Fruit fly (Drosophila melanogaster) whole organism, embryonic: Measurements from ENCODE around the gene CG17646.
A peak's percentile ranks its signal among the peaks of the same experiment; 100 is the strongest.

Source experiments
- Aef1 ChIP-seq: fragments of 200-800 bp; sonication (Bioruptor generic); IDR thresholded peaks from 3 replicates; pipeline ENCODE4 v1.3.6; 2022; ENCODE audit warnings: missing biosample characterization, missing genetic modification characterization
- B-H2 ChIP-seq: fragments of 200-800 bp; sonication (Bioruptor generic); optimal IDR thresholded peaks from 2 replicates; lab custom pipeline; 2018; ENCODE audit warnings: missing biosample characterization, mild to moderate bottlenecking, missing genetic modification characterization
- Blimp-1 ChIP-seq: fragments of 200-800 bp; sonication (Bioruptor generic); optimal IDR thresholded peaks from 3 replicates; lab custom pipeline; 2018; ENCODE audit warnings: missing biosample characterization, missing genetic modification characterization, mild to moderate bottlenecking, moderate library complexity, missing genetic modification reagents
- CG10979 ChIP-seq: fragments of 200-800 bp; sonication (Bioruptor generic); optimal IDR thresholded peaks from 2 replicates; lab custom pipeline; 2018; ENCODE audit warnings: missing biosample characterization, mild to moderate bottlenecking, missing genetic modification characterization, moderate library complexity
- CG11504 ChIP-seq: fragments of 200-800 bp; sonication (Bioruptor generic); optimal IDR thresholded peaks from 3 replicates; lab custom pipeline; 2019; ENCODE audit warnings: missing biosample characterization, mild to moderate bottlenecking, missing genetic modification characterization, moderate library complexity
- CG11560 ChIP-seq: fragments of 200-800 bp; sonication (Bioruptor generic); IDR thresholded peaks from 3 replicates; pipeline ENCODE4 v1.3.6; 2022; ENCODE audit warnings: missing biosample characterization, missing genetic modification characterization
- CG11696 ChIP-seq: fragments of 200-800 bp; sonication (Bioruptor generic); IDR thresholded peaks from 2 replicates; pipeline ENCODE4 v1.3.6; 2022; ENCODE audit warnings: missing biosample characterization, missing genetic modification characterization
- CG12236 ChIP-seq: fragments of 200-800 bp; sonication (Bioruptor generic); optimal IDR thresholded peaks from 2 replicates; lab custom pipeline; 2016; ENCODE audit warnings: missing biosample characterization, missing genetic modification characterization
- CG12299 ChIP-seq: fragments of 200-800 bp; sonication (Bioruptor generic); optimal IDR thresholded peaks from 2 replicates; lab custom pipeline; 2018; ENCODE audit warnings: missing biosample characterization, mild to moderate bottlenecking, missing genetic modification characterization
- CG13123 ChIP-seq: fragments of 200-800 bp; sonication (Bioruptor generic); optimal IDR thresholded peaks from 2 replicates; lab custom pipeline; 2016; ENCODE audit warnings: missing biosample characterization, missing genetic modification characterization
- CG13624 ChIP-seq: fragments of 200-800 bp; sonication (Bioruptor generic); optimal IDR thresholded peaks from 2 replicates; lab custom pipeline; 2016; ENCODE audit warnings: missing biosample characterization, missing genetic modification characterization
- CG17361 ChIP-seq: fragments of 200-800 bp; sonication (Bioruptor generic); IDR thresholded peaks from 3 replicates; pipeline ENCODE4 v1.3.6; 2022; ENCODE audit warnings: missing biosample characterization, missing genetic modification characterization
- CG17912 ChIP-seq: fragments of 200-800 bp; sonication (Bioruptor generic); optimal IDR thresholded peaks from 2 replicates; lab custom pipeline; 2018; ENCODE audit warnings: missing biosample characterization, mild to moderate bottlenecking, missing genetic modification characterization
- CG2120 ChIP-seq: fragments of 200-800 bp; sonication (Bioruptor generic); optimal IDR thresholded peaks from 3 replicates; lab custom pipeline; 2016; ENCODE audit warnings: missing biosample characterization, missing genetic modification characterization
- CG30403 ChIP-seq: fragments of 200-800 bp; sonication (Bioruptor generic); optimal IDR thresholded peaks from 3 replicates; lab custom pipeline; 2016; ENCODE audit warnings: missing biosample characterization, missing genetic modification characterization
- CG31388 ChIP-seq: fragments of 200-800 bp; sonication (Bioruptor generic); optimal IDR thresholded peaks from 2 replicates; lab custom pipeline; 2016; ENCODE audit warnings: missing biosample characterization, missing genetic modification characterization
- CG32772 ChIP-seq: fragments of 200-800 bp; sonication (Bioruptor generic); IDR thresholded peaks from 2 replicates; pipeline ENCODE4 v1.3.6; 2022; ENCODE audit warnings: missing biosample characterization, missing genetic modification characterization
- CG3281 ChIP-seq: fragments of 200-800 bp; sonication (Bioruptor generic); optimal IDR thresholded peaks from 3 replicates; lab custom pipeline; 2017; ENCODE audit warnings: missing biosample characterization, mild to moderate bottlenecking, missing genetic modification characterization
- CG33213 ChIP-seq: fragments of 200-800 bp; sonication (Bioruptor generic); optimal IDR thresholded peaks from 3 replicates; lab custom pipeline; 2016; ENCODE audit warnings: missing biosample characterization, missing genetic modification characterization
- CG4282 ChIP-seq: fragments of 200-800 bp; sonication (Bioruptor generic); optimal IDR thresholded peaks from 2 replicates; lab custom pipeline; 2016; ENCODE audit warnings: missing biosample characterization, missing genetic modification characterization
- CG6689 ChIP-seq: fragments of 200-800 bp; sonication (Bioruptor generic); IDR thresholded peaks from 2 replicates; pipeline ENCODE4 v1.3.6; 2022; ENCODE audit warnings: missing biosample characterization, missing genetic modification characterization
- CG8359 ChIP-seq: fragments of 200-800 bp; sonication (Bioruptor generic); optimal IDR thresholded peaks from 2 replicates; lab custom pipeline; 2017; ENCODE audit warnings: missing biosample characterization, mild to moderate bottlenecking, missing genetic modification characterization, borderline replicate concordance
- CG8765 ChIP-seq: fragments of 200-800 bp; sonication (Bioruptor generic); IDR thresholded peaks from 2 replicates; pipeline ENCODE4 v1.3.6; 2022; ENCODE audit warnings: missing biosample characterization, missing genetic modification characterization
- D ChIP-seq, 2 experiments: fragments of 200-800 bp in 1 of 2; fragments of >200 bp in 1 of 2; sonication (Bioruptor generic) in 1 of 2; optimal IDR thresholded peaks; 2 replicates in 1 of 2; 3 replicates in 1 of 2; lab custom pipeline; 2017; ENCODE audit warnings: mild to moderate bottlenecking in 1 of 2, missing biosample characterization in 1 of 2, missing genetic modification characterization in 1 of 2, missing genetic modification reagents in 1 of 2
- Dll ChIP-seq: fragments of 200-800 bp; sonication (Bioruptor generic); IDR thresholded peaks from 4 replicates; pipeline ENCODE4 v1.3.6; 2022; ENCODE audit warnings: missing biosample characterization, missing genetic modification characterization; ENCODE audit not compliant: partially characterized antibody
- HLH54F ChIP-seq: fragments of 200-800 bp; sonication (Bioruptor generic); optimal IDR thresholded peaks from 3 replicates; lab custom pipeline; 2016; ENCODE audit warnings: missing biosample characterization, missing genetic modification characterization
- NC2β ChIP-seq: fragments of 200-800 bp; sonication (Bioruptor generic); optimal IDR thresholded peaks from 2 replicates; lab custom pipeline; 2016; ENCODE audit warnings: missing biosample characterization, missing genetic modification characterization
- Pdp1 ChIP-seq, 2 experiments: fragments of 200-800 bp; sonication (Bioruptor generic); optimal IDR thresholded peaks; 3 replicates each; lab custom pipeline; 2016; ENCODE audit warnings: missing biosample characterization in 2 of 2, missing genetic modification characterization in 2 of 2, mild to moderate bottlenecking in 1 of 2, moderate library complexity in 1 of 2
- Scr ChIP-seq: fragments of 200-800 bp; sonication (Bioruptor generic); IDR thresholded peaks from 2 replicates; pipeline ENCODE4 v1.3.6; 2022; ENCODE audit warnings: missing biosample characterization, missing genetic modification characterization; ENCODE audit not compliant: partially characterized antibody
- Side ChIP-seq: fragments of 200-800 bp; sonication (Bioruptor generic); optimal IDR thresholded peaks from 2 replicates; lab custom pipeline; 2016; ENCODE audit warnings: missing biosample characterization, missing genetic modification characterization
- Sin3A ChIP-seq: fragments of >200 bp; optimal IDR thresholded peaks from 2 replicates; lab custom pipeline; 2018
- Stat92E ChIP-seq, 3 experiments: fragments of >200 bp in 2 of 3; fragments of 200-800 bp in 1 of 3; sonication (Bioruptor generic) in 1 of 3; optimal IDR thresholded peaks; 2 replicates each; lab custom pipeline; 2017 to 2019; ENCODE audit warnings: missing biosample characterization in 3 of 3, missing genetic modification characterization in 3 of 3, mild to moderate bottlenecking in 1 of 3, moderate library complexity in 1 of 3
- Usf ChIP-seq: fragments of 200-800 bp; sonication (Bioruptor generic); optimal IDR thresholded peaks from 2 replicates; lab custom pipeline; 2017; ENCODE audit warnings: missing genotype, missing biosample characterization, missing genetic modification characterization
- bab2 ChIP-seq: fragments of 200-800 bp; sonication (Bioruptor generic); optimal IDR thresholded peaks from 2 replicates; lab custom pipeline; 2016; ENCODE audit warnings: missing biosample characterization, missing genetic modification characterization
- dati ChIP-seq: fragments of 200-800 bp; sonication (Bioruptor generic); IDR thresholded peaks from 2 replicates; pipeline ENCODE4 v1.3.6; 2022; ENCODE audit warnings: missing biosample characterization, missing genetic modification characterization
- exex ChIP-seq: fragments of 200-800 bp; sonication (Bioruptor generic); optimal IDR thresholded peaks from 4 replicates; lab custom pipeline; 2018; ENCODE audit warnings: missing biosample characterization, mild to moderate bottlenecking, missing genetic modification characterization, moderate library complexity
- gsb-n ChIP-seq: fragments of 200-800 bp; sonication (Bioruptor generic); optimal IDR thresholded peaks from 3 replicates; lab custom pipeline; 2018; ENCODE audit warnings: missing biosample characterization, mild to moderate bottlenecking, missing genetic modification characterization
- lab ChIP-seq: fragments of 200-800 bp; sonication (Bioruptor generic); optimal IDR thresholded peaks from 3 replicates; lab custom pipeline; 2017; ENCODE audit warnings: missing biosample characterization, missing genetic modification characterization, mild to moderate bottlenecking, moderate library complexity, missing genetic modification reagents
- lov ChIP-seq, 2 experiments: fragments of 200-800 bp in 1 of 2; fragments of >200 bp in 1 of 2; sonication (Bioruptor generic) in 1 of 2; IDR thresholded peaks in 1 of 2; optimal IDR thresholded peaks in 1 of 2; 2 replicates in 1 of 2; 3 replicates in 1 of 2; pipeline versions ENCODE4 v1.3.6 to Lab custom; 2017 to 2022; ENCODE audit warnings: missing biosample characterization in 1 of 2, missing genetic modification characterization in 1 of 2
- p53 ChIP-seq: fragments of 200-800 bp; sonication (Bioruptor generic); optimal IDR thresholded peaks from 2 replicates; lab custom pipeline; 2016; ENCODE audit warnings: missing biosample characterization, missing genetic modification characterization
- pita ChIP-seq: fragments of 200-800 bp; sonication (Bioruptor generic); optimal IDR thresholded peaks from 2 replicates; lab custom pipeline; 2017; ENCODE audit warnings: missing biosample characterization, mild to moderate bottlenecking, missing genetic modification characterization
- prd ChIP-seq, 3 experiments: fragments of >200 bp in 2 of 3; fragments of 200-800 bp in 1 of 3; sonication (Bioruptor generic) in 1 of 3; optimal IDR thresholded peaks in 2 of 3; IDR thresholded peaks in 1 of 3; 2 replicates in 2 of 3; 3 replicates in 1 of 3; pipeline versions ENCODE4 v1.3.6 to Lab custom; 2017 to 2022; ENCODE audit warnings: missing biosample characterization in 1 of 3, missing genetic modification characterization in 1 of 3
- sens-2 ChIP-seq: fragments of 200-800 bp; sonication (Bioruptor generic); IDR thresholded peaks from 2 replicates; pipeline ENCODE4 v1.3.6; 2022; ENCODE audit warnings: missing biosample characterization, missing genetic modification characterization
- sqz ChIP-seq: fragments of 200-800 bp; sonication (Bioruptor generic); optimal IDR thresholded peaks from 3 replicates; lab custom pipeline; 2018; ENCODE audit warnings: missing biosample characterization, mild to moderate bottlenecking, missing genetic modification characterization
- toy ChIP-seq: fragments of 200-800 bp; sonication (Bioruptor generic); IDR thresholded peaks from 2 replicates; pipeline ENCODE4 v1.3.6; 2022; ENCODE audit warnings: missing biosample characterization, missing genetic modification characterization
- vnd ChIP-seq: fragments of 200-800 bp; sonication (Bioruptor generic); IDR thresholded peaks from 3 replicates; pipeline ENCODE4 v1.3.6; 2022; ENCODE audit warnings: missing biosample characterization, missing genetic modification characterization; ENCODE audit not compliant: partially characterized antibody
- zfh2 ChIP-seq: fragments of 200-800 bp; sonication (Bioruptor generic); optimal IDR thresholded peaks from 2 replicates; lab custom pipeline; 2016; ENCODE audit warnings: missing biosample characterization, missing genetic modification characterization

The CG17646 gene

DNA sequence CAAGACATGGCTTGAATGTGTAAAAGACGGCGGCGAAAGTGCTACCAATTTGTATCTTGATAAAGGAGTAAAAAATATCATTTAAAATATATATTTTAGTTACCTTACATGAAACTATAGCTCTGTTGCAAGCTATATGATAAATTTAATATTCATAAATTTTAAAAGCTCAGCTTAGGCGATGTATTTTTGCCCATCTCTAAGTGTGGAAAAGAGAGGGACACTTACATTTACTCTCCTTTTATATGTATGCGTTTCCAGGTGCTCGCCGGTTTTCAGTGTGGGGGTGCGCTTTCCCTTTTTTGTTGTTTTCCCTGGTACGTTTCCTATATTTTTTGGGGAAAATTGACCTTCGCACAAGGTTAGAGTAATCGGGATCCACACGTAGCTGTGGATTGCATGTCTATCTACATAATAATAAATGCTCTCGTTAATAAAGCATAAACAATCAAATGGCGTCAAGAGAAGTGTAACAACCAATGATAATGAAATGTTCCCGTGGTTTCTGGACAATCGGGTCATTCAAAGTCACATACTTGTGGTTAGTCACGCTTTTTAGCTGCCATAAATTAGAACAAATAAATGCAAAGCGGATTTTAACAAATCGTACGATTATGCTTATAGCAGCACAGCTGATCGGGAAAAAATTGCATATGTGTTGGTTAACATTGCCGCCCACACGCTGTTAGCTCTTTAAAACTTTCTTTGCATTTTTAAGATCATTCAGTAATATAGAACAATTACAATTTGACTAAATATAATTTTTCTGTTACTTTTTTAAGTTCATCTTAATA is 4.3 kb upstream of the CG17646 start:
- TF ChIP-seq Side (GFP tag; lab: Kevin White, UChicago) (peak; percentile 80), CG6689 (GFP tag; lab: Robert Waterston, UW) (peak; percentile 97), CG30403 (peak; percentile 97), CG12299 (tag; lab: Kevin White, UChicago) (peak; percentile 99), dati (peak; percentile 72), CG10979 (tag; lab: Kevin White, UChicago) (peak; percentile 95), CG12236 (GFP tag; lab: Kevin White, UChicago) (peak; percentile 69), Dll (peak; percentile 99), Blimp-1 (GFP tag; lab: Kevin White, UChicago) (peak; percentile 94), CG3281 (GFP tag; lab: Kevin White, UChicago) (no peak), D (optimal IDR thresholded peaks at IDR 0.05; lab: Kevin White, UChicago) (no peak), D (GFP tag; optimal IDR thresholded peaks at IDR 0.05; lab: Kevin White, UChicago) (peak; percentile 94), CG11560 (peak; percentile 91), CG8765 (GFP tag; lab: Robert Waterston, UW) (peak; percentile 89), lab (GFP tag; lab: Kevin White, UChicago) (peak; percentile 55), CG31388 (GFP tag; lab: Kevin White, UChicago) (peak; percentile 83), CG33213 (GFP tag; lab: Kevin White, UChicago) (peak; percentile 52), NC2β (peak; percentile 49), sqz (GFP tag; lab: Kevin White, UChicago) (peak; percentile 91), prd (optimal IDR thresholded peaks at IDR 0.05; lab: Kevin White, UChicago) (no peak), prd (GFP tag; IDR thresholded peaks at IDR 0.05; lab: Robert Waterston, UW) (peak; percentile 97), CG11696 (GFP tag; lab: Robert Waterston, UW) (peak; percentile 87), lov (optimal IDR thresholded peaks at IDR 0.05; lab: Kevin White, UChicago) (no peak), lov (GFP tag; IDR thresholded peaks at IDR 0.05; lab: Robert Waterston, UW) (peak; percentile 80), CG11504 (tag; lab: Kevin White, UChicago) (peak; percentile 97), exex (tag; lab: Kevin White, UChicago) (peak; percentile 86), Pdp1 (GFP tag; optimal IDR thresholded peaks at IDR 0.05; lab: Kevin White, UChicago) (peak; percentile 51 to 92), zfh2 (GFP tag; lab: Kevin White, UChicago) (peak; percentile 93), B-H2 (GFP tag; lab: Kevin White, UChicago) (peak; percentile 100), Usf (GFP tag; lab: Kevin White, UChicago) (peak; percentile 97), p53 (peak; percentile 34), CG4282 (GFP tag; lab: Kevin White, UChicago) (peak; percentile 25), pita (GFP tag; lab: Kevin White, UChicago) (no peak), HLH54F (GFP tag; lab: Kevin White, UChicago) (peak; percentile 88), bab2 (GFP tag; lab: Kevin White, UChicago) (peak; percentile 89), Scr (GFP tag; lab: Robert Waterston, UW) (peak; percentile 97), toy (GFP tag; lab: Robert Waterston, UW) (peak; percentile 93), CG2120 (GFP tag; lab: Kevin White, UChicago) (peak; percentile 98), CG17912 (GFP tag; lab: Kevin White, UChicago) (peak; percentile 90), gsb-n (peak; percentile 97), CG13123 (GFP tag; lab: Kevin White, UChicago) (peak; percentile 92), CG13624 (GFP tag; lab: Kevin White, UChicago) (peak; percentile 79), vnd (GFP tag; lab: Robert Waterston, UW) (peak; percentile 94), sens-2 (GFP tag; lab: Robert Waterston, UW) (peak; percentile 89), Aef1 (peak; percentile 94), CG8359 (peak; percentile 65), Sin3A (lab: Kevin White, UChicago) (no peak), Stat92E (GFP tag; optimal IDR thresholded peaks at IDR 0.05; lab: Kevin White, UChicago) (peak in 1 of 3 experiments; percentile 97), CG32772 (GFP tag; lab: Robert Waterston, UW) (peak; percentile 93), CG17361 (GFP tag; lab: Robert Waterston, UW) (peak; percentile 92)
